Fruit fly (Drosophila melanogaster): ENCODE data around the gene mor.

The mor gene

DNA sequence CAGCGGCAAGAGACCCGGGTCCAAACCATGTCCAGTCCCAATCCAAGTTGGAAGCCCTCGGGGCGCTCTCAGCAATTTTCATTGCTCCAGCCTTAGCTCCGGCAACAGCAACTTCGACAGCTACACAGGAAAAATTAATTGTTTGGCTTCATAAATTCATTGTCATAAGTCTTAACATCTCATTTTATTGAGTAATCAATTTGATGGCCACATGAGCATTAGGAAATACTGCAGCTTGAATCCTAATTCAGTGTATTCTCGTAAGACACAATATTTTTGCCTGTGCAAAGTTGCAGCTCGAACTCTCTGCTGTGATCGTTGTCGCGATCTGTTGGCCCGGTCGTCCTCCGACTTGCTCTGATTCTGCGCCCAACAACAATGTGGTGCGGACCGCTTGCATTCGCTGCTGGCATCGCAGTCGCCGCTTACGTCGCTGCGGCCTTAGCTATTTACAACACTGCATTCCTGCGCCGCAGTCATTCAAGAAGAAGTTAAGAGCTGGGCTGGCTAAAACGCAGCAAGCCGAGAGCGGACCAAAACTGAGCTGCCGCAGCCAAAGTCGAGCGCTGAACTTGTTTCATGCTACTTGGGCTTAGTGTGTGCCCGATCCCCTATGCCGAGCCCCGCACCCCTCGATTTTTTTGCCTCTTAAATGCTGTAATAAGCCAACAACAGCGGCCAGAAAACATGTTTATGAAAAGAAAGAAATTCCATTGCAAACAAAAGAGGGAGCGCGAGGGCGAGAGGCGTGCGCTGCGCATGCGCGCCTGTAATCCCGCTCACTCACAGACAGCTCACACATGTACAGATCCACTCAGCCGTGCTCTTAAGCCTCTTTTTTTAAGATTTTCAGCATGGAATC, 53.1 kb downstream of the mor start (continued):
- TF ChIP-seq D (optimal IDR thresholded peaks at IDR 0.05), result peak; percentile 23
- TF ChIP-seq D (GFP tag; optimal IDR thresholded peaks at IDR 0.05), result no peak
- TF ChIP-seq gfzf (GFP tag; optimal IDR thresholded peaks at IDR 0.05), result no peak
- TF ChIP-seq kni (GFP tag; optimal IDR thresholded peaks at IDR 0.05), result peak; percentile 98
- no peak for TF ChIP-seq CG2712 (tag; optimal IDR thresholded peaks at IDR 0.05)
- no peak for TF ChIP-seq CG18764 (GFP tag; optimal IDR thresholded peaks at IDR 0.05)
- no peak for TF ChIP-seq CG2678 (tag; optimal IDR thresholded peaks at IDR 0.05)
- no peak for TF ChIP-seq Dip2 (GFP tag; IDR thresholded peaks at IDR 0.05)
- TF ChIP-seq mirr (GFP tag; optimal IDR thresholded peaks at IDR 0.05), result no peak
- 0 out of 3 replicates have a peak, but pooled peaks have one; percentile 31 for TF ChIP-seq Optix (GFP tag; IDR thresholded peaks at IDR 0.05)
- no peak for TF ChIP-seq CG18262 (tag; optimal IDR thresholded peaks at IDR 0.05)
- TF ChIP-seq onecut (GFP tag; IDR thresholded peaks at IDR 0.05), result no peak
- TF ChIP-seq CG9437 (GFP tag; optimal IDR thresholded peaks at IDR 0.05), result no peak
- no peak for TF ChIP-seq sisA (GFP tag; IDR thresholded peaks at IDR 0.05)
- peak; percentile 9 for TF ChIP-seq nmo (GFP tag; optimal IDR thresholded peaks at IDR 0.05)
- no peak for TF ChIP-seq repo (GFP tag; optimal IDR thresholded peaks at IDR 0.05)
- no peak for TF ChIP-seq wor (GFP tag; IDR thresholded peaks at IDR 0.05)
- no peak for TF ChIP-seq Fer1 (GFP tag; optimal IDR thresholded peaks at IDR 0.05)
- TF ChIP-seq Med (GFP tag), result peak; percentile 64
- 0 out of 2 replicates have a peak, but pooled peaks have one; percentile 4 for TF ChIP-seq CG9932 (GFP tag; IDR thresholded peaks at IDR 0.05)
- TF ChIP-seq chif (GFP tag; optimal IDR thresholded peaks at IDR 0.05), result peak in 1 of 2 experiments; percentile 43
- TF ChIP-seq nerfin-1 (tag; optimal IDR thresholded peaks at IDR 0.05), result no peak
- TF ChIP-seq nom (GFP tag; optimal IDR thresholded peaks at IDR 0.05), result peak; percentile 55
- no peak for TF ChIP-seq CG15073 (GFP tag; optimal IDR thresholded peaks at IDR 0.05)
- no peak for TF ChIP-seq CG3838 (GFP tag; optimal IDR thresholded peaks at IDR 0.05)
- TF ChIP-seq ATbp (GFP tag; optimal IDR thresholded peaks at IDR 0.05), result peak; percentile 11
- peak; percentile 15 for TF ChIP-seq NC2β (GFP tag; optimal IDR thresholded peaks at IDR 0.05)
- TF ChIP-seq Hr51 (GFP tag; optimal IDR thresholded peaks at IDR 0.05), result no peak
- TF ChIP-seq Mad (GFP tag; optimal IDR thresholded peaks at IDR 0.05), result no peak
- TF ChIP-seq fd96Cb (tag; optimal IDR thresholded peaks at IDR 0.05), result peak; percentile 34
- TF ChIP-seq CG13123 (GFP tag; optimal IDR thresholded peaks at IDR 0.05), result no peak
- TF ChIP-seq CG18011 (GFP tag; optimal IDR thresholded peaks at IDR 0.05), result no peak
- no peak for TF ChIP-seq zf30C (GFP tag; optimal IDR thresholded peaks at IDR 0.05)
- TF ChIP-seq CG15479 (GFP tag; optimal IDR thresholded peaks at IDR 0.05), result peak; percentile 1
- TF ChIP-seq otp (GFP tag; IDR thresholded peaks at IDR 0.05), result 0 out of 3 replicates have a peak, but pooled peaks have one; percentile 33
- TF ChIP-seq az2 (GFP tag; optimal IDR thresholded peaks at IDR 0.05), result peak; percentile 40
- peak; percentile 66 to 72 for TF ChIP-seq Trl (optimal IDR thresholded peaks at IDR 0.05)
- TF ChIP-seq Trl (GFP tag; optimal IDR thresholded peaks at IDR 0.05), result no peak
- TF ChIP-seq tll (GFP tag; optimal IDR thresholded peaks at IDR 0.05), result peak in 1 of 2 experiments; percentile 68
- no peak for TF ChIP-seq CG4707 (GFP tag; optimal IDR thresholded peaks at IDR 0.05)
- 0 out of 2 replicates have a peak, but pooled peaks have one; percentile 51 for TF ChIP-seq CG10959 (GFP tag; IDR thresholded peaks at IDR 0.05)
- TF ChIP-seq bab2 (GFP tag; optimal IDR thresholded peaks at IDR 0.05), result no peak
- peak; percentile 8; the same call in 1 of the 2 replicates for TF ChIP-seq vvl (GFP tag; IDR thresholded peaks at IDR 0.05)
- TF ChIP-seq Ptx1 (GFP tag; IDR thresholded peaks at IDR 0.05), result 0 out of 2 replicates have a peak, but pooled peaks have one; percentile 19
- TF ChIP-seq row (GFP tag; IDR thresholded peaks at IDR 0.05), result peak; percentile 28; the same call in 1 of the 3 replicates
- peak; percentile 4 for TF ChIP-seq CG16863 (GFP tag; optimal IDR thresholded peaks at IDR 0.05)
- TF ChIP-seq CG13424 (tag; optimal IDR thresholded peaks at IDR 0.05), result no peak
- 0 out of 2 replicates have a peak, but pooled peaks have one; percentile 20 for TF ChIP-seq CG31224 (GFP tag; IDR thresholded peaks at IDR 0.05)
- peak; percentile 43; the same call in 1 of the 3 replicates for TF ChIP-seq CG3726 (GFP tag; IDR thresholded peaks at IDR 0.05)

All from whole organism, embryonic.